Fruit fly (Drosophila melanogaster): ENCODE measurements around the gene cact.

cact gene

DNA sequence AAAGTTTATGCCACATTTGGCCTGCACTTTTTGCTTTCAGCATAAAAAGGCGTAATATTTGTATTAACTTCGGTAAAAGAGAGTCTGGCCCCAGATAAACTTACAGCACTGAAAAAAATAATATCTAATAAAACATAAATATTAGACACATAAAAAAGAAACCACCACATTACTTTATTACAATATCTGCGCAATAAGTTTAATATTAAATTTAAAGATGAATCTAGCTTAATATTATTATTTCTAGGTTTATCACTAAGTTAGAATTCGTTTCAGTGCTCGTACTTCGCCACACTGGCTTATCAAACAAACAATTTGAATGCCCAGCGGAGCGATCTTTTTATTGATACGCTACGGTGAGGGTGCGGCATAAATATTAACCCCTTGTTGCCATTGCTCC, 31.9 kb upstream of the cact start:
- no peak for TF ChIP-seq CG11247 (GFP tag; IDR thresholded peaks at IDR 0.05)
- no peak for TF ChIP-seq CG10366 (GFP tag; IDR thresholded peaks at IDR 0.05)
- TF ChIP-seq CG15479 (GFP tag; optimal IDR thresholded peaks at IDR 0.05): no peak
- no peak for TF ChIP-seq shn (GFP tag; optimal IDR thresholded peaks at IDR 0.05)
- no peak for TF ChIP-seq zen2 (GFP tag; IDR thresholded peaks at IDR 0.05; ENCODE audit: partially characterized antibody)
- TF ChIP-seq CG15073 (GFP tag; optimal IDR thresholded peaks at IDR 0.05): no peak
- no peak for TF ChIP-seq Gug (GFP tag; IDR thresholded peaks at IDR 0.05)
- no peak for TF ChIP-seq eyg (GFP tag; optimal IDR thresholded peaks at IDR 0.05)
- TF ChIP-seq CG10959 (GFP tag; IDR thresholded peaks at IDR 0.05): no peak
- no peak for TF ChIP-seq CG4404 (GFP tag; IDR thresholded peaks at IDR 0.05)
- TF ChIP-seq CG34376 (GFP tag; optimal IDR thresholded peaks at IDR 0.05): no peak
- TF ChIP-seq Mes4 (GFP tag; optimal IDR thresholded peaks at IDR 0.05): no peak
- TF ChIP-seq CG3847 (GFP tag; IDR thresholded peaks at IDR 0.05): no peak
- no peak for TF ChIP-seq CG13123 (GFP tag; optimal IDR thresholded peaks at IDR 0.05)
- no peak for TF ChIP-seq Med (GFP tag)
- no peak for TF ChIP-seq CG13894 (tag; optimal IDR thresholded peaks at IDR 0.05)
- no peak for TF ChIP-seq CG2120 (GFP tag; optimal IDR thresholded peaks at IDR 0.05)
- no peak for TF ChIP-seq yki (optimal IDR thresholded peaks at IDR 0.05)
- no peak for TF ChIP-seq D (optimal IDR thresholded peaks at IDR 0.05)
- no peak for TF ChIP-seq D (GFP tag; optimal IDR thresholded peaks at IDR 0.05)
- no peak for TF ChIP-seq fd3F (GFP tag; optimal IDR thresholded peaks at IDR 0.05)
- no peak for TF ChIP-seq CG11723 (GFP tag; optimal IDR thresholded peaks at IDR 0.05)
- TF ChIP-seq dmrt11E (tag; optimal IDR thresholded peaks at IDR 0.05): peak; percentile 40
- TF ChIP-seq Nf-YA (GFP tag; IDR thresholded peaks at IDR 0.05): no peak
- TF ChIP-seq tna (GFP tag; IDR thresholded peaks at IDR 0.05; ENCODE audit: partially characterized antibody): no peak
- no peak for TF ChIP-seq Dp (GFP tag; optimal IDR thresholded peaks at IDR 0.05)
- TF ChIP-seq tgo (GFP tag; IDR thresholded peaks at IDR 0.05): peak; percentile 41; the same call in 1 of the 3 replicates
- TF ChIP-seq grn (GFP tag; optimal IDR thresholded peaks at IDR 0.05): no peak
- TF ChIP-seq CG17612 (GFP tag; IDR thresholded peaks at IDR 0.05): no peak
- TF ChIP-seq vfl (GFP tag; optimal IDR thresholded peaks at IDR 0.05): no peak
- TF ChIP-seq MESR4 (GFP tag; optimal IDR thresholded peaks at IDR 0.05): no peak
- TF ChIP-seq Dad (GFP tag; optimal IDR thresholded peaks at IDR 0.05): no peak
- TF ChIP-seq CG11696 (GFP tag; IDR thresholded peaks at IDR 0.05): no peak
- no peak for TF ChIP-seq CG4617 (GFP tag; optimal IDR thresholded peaks at IDR 0.05; ENCODE audit: borderline replicate concordance)
- no peak for TF ChIP-seq jumu (GFP tag; optimal IDR thresholded peaks at IDR 0.05)
- no peak for TF ChIP-seq CG9817 (tag; optimal IDR thresholded peaks at IDR 0.05)
- TF ChIP-seq CG7745 (tag; optimal IDR thresholded peaks at IDR 0.05): no peak
- TF ChIP-seq CG15514 (GFP tag; optimal IDR thresholded peaks at IDR 0.05): peak; percentile 3
- TF ChIP-seq Deaf1 (tag; optimal IDR thresholded peaks at IDR 0.05): no peak
- TF ChIP-seq CG2202 (tag; optimal IDR thresholded peaks at IDR 0.05): no peak
- no peak for TF ChIP-seq CG11456 (GFP tag; IDR thresholded peaks at IDR 0.05)
- TF ChIP-seq CG17361 (GFP tag; IDR thresholded peaks at IDR 0.05): no peak
- TF ChIP-seq ken (GFP tag; IDR thresholded peaks at IDR 0.05): no peak
- TF ChIP-seq gcm (GFP tag; optimal IDR thresholded peaks at IDR 0.05): peak; percentile 31
- TF ChIP-seq PHDP (tag; optimal IDR thresholded peaks at IDR 0.05): peak; percentile 50
- TF ChIP-seq Hsf (GFP tag; optimal IDR thresholded peaks at IDR 0.05): no peak
- no peak for TF ChIP-seq Hr39 (optimal IDR thresholded peaks at IDR 0.05)
- TF ChIP-seq CG16863 (GFP tag; optimal IDR thresholded peaks at IDR 0.05): no peak
- TF ChIP-seq sr (GFP tag; IDR thresholded peaks at IDR 0.05): no peak
- TF ChIP-seq pum (GFP tag; optimal IDR thresholded peaks at IDR 0.05): no peak
- TF ChIP-seq Dref (GFP tag; IDR thresholded peaks at IDR 0.05): no peak
- peak; percentile 29 for TF ChIP-seq CG10267 (tag; optimal IDR thresholded peaks at IDR 0.05)
- TF ChIP-seq Dip2 (GFP tag; IDR thresholded peaks at IDR 0.05): no peak
- no peak for TF ChIP-seq CG33557 (GFP tag; optimal IDR thresholded peaks at IDR 0.05)

All from whole organism, embryonic.